In genomic region chrV:3967762-3968161, ce11 we compare ENCODE assay signal across 5 worm cellular contexts.
TF ChIP-seq lines count a peak whose summit lies in the region.

TSS of gene cyp-34A8 (minus strand) at chrV:3967823.

TF ChIP-seq in whole organism, L1 larva, 84 proteins besides CTCF, POLR2A, EP300 and RAD21 (continues in another document):
- TF ChIP-seq ztf-11 (tag; optimal IDR thresholded peaks at IDR 0.05; lab: Kevin White, UChicago) (no peak), ets-5 (GFP tag; IDR thresholded peaks at IDR 0.05; lab: Robert Waterston, UW) (no peak), lsy-2 (tag; optimal IDR thresholded peaks at IDR 0.05; lab: Kevin White, UChicago) (no peak), fkh-8 (tag; optimal IDR thresholded peaks at IDR 0.05; lab: Kevin White, UChicago) (no peak), jun-1 (tag; optimal IDR thresholded peaks at IDR 0.05; lab: Kevin White, UChicago) (no peak), egl-27 (tag; optimal IDR thresholded peaks at IDR 0.05; lab: Kevin White, UChicago) (no peak), nhr-28 (tag; optimal IDR thresholded peaks at IDR 0.05; lab: Kevin White, UChicago) (no peak), skn-1 (tag; optimal IDR thresholded peaks at IDR 0.05; lab: Kevin White, UChicago) (no peak), F16B12.6 (tag; optimal IDR thresholded peaks at IDR 0.05; lab: Kevin White, UChicago) (no peak), ceh-8 (GFP tag; optimal IDR thresholded peaks at IDR 0.05; lab: Kevin White, UChicago) (no peak), unc-30 (tag; optimal IDR thresholded peaks at IDR 0.05; lab: Kevin White, UChicago) (no peak), hlh-17 (GFP tag; optimal IDR thresholded peaks at IDR 0.05; lab: Kevin White, UChicago; ENCODE audit: borderline replicate concordance) (no peak), vab-15 (tag; optimal IDR thresholded peaks at IDR 0.05; lab: Kevin White, UChicago) (no peak), lin-15B (tag; optimal IDR thresholded peaks at IDR 0.05; lab: Kevin White, UChicago) (no peak), hlh-4 (tag; optimal IDR thresholded peaks at IDR 0.05; lab: Kevin White, UChicago) (no peak), ceh-88 (GFP tag; IDR thresholded peaks at IDR 0.05; lab: Robert Waterston, UW) (no peak), lir-3 (tag; optimal IDR thresholded peaks at IDR 0.05; lab: Kevin White, UChicago; ENCODE audit: poor library complexity) (no peak), nhr-237 (tag; optimal IDR thresholded peaks at IDR 0.05; lab: Kevin White, UChicago) (no peak), mep-1 (tag; optimal IDR thresholded peaks at IDR 0.05; lab: Kevin White, UChicago) (peak; percentile 38)

TF ChIP-seq in whole organism, L2 larva, 48 proteins besides CTCF, POLR2A, EP300 and RAD21:
- peak; percentile 31 for TF ChIP-seq sma-9 (GFP tag; optimal IDR thresholded peaks at IDR 0.05; lab: Kevin White, UChicago)
- TF ChIP-seq sma-9 (tag; optimal IDR thresholded peaks at IDR 0.05; lab: Kevin White, UChicago), result no peak
- no peak for TF ChIP-seq gmeb-1 (tag; optimal IDR thresholded peaks at IDR 0.05; lab: Kevin White, UChicago)

TF ChIP-seq in whole organism, L3 larva, 47 proteins besides CTCF, POLR2A, EP300 and RAD21:
- TF ChIP-seq zag-1 (tag; optimal IDR thresholded peaks at IDR 0.05; lab: Kevin White, UChicago) (no peak), nfya-1 (tag; optimal IDR thresholded peaks at IDR 0.05; lab: Kevin White, UChicago; ENCODE audit: insufficient read depth) (peak; percentile 1), nhr-43 (tag; optimal IDR thresholded peaks at IDR 0.05; lab: Kevin White, UChicago; ENCODE audit: poor library complexity, severe bottlenecking) (peak; percentile 9)
TF ChIP-seq in whole organism, L3 larva: peak in this region for 2.

TF ChIP-seq in whole organism, L4 larva, 104 proteins besides CTCF, POLR2A, EP300 and RAD21:
- TF ChIP-seq nhr-102 (tag; optimal IDR thresholded peaks at IDR 0.05; lab: Kevin White, UChicago) (peak; percentile 24), daf-16 (GFP tag; optimal IDR thresholded peaks at IDR 0.05; lab: Kevin White, UChicago) (no peak), daf-16 (tag; optimal IDR thresholded peaks at IDR 0.05; lab: Kevin White, UChicago) (peak; percentile 2), mdl-1 (tag; optimal IDR thresholded peaks at IDR 0.05; lab: Kevin White, UChicago) (peak in 1 of 2 experiments; percentile 24), hlh-11 (tag; optimal IDR thresholded peaks at IDR 0.05; lab: Kevin White, UChicago) (peak; percentile 4), jun-1 (tag; optimal IDR thresholded peaks at IDR 0.05; lab: Kevin White, UChicago) (no peak), nhr-28 (tag; optimal IDR thresholded peaks at IDR 0.05; lab: Kevin White, UChicago) (peak; percentile 79), lsy-2 (tag; optimal IDR thresholded peaks at IDR 0.05; lab: Kevin White, UChicago) (no peak), dve-1 (tag; optimal IDR thresholded peaks at IDR 0.05; lab: Kevin White, UChicago; ENCODE audit: insufficient read depth) (peak; percentile 57), nhr-77 (tag; optimal IDR thresholded peaks at IDR 0.05; lab: Kevin White, UChicago) (peak; percentile 84), dmd-6 (GFP tag; IDR thresholded peaks at IDR 0.05; lab: Robert Waterston, UW) (peak; percentile 52; the same call in 1 of the 2 replicates)

TF ChIP-seq in whole organism, young adult, 124 proteins besides CTCF, POLR2A, EP300 and RAD21:
- peak; percentile 20 for TF ChIP-seq nhr-80 (tag; optimal IDR thresholded peaks at IDR 0.05; lab: Kevin White, UChicago)
- TF ChIP-seq lsy-27 (tag; optimal IDR thresholded peaks at IDR 0.05; lab: Kevin White, UChicago; ENCODE audit: borderline replicate concordance, insufficient read depth), result no peak
TF ChIP-seq in whole organism, young adult: peak in this region for 1.
